Fruit fly (Drosophila melanogaster) whole organism, prepupa: ENCODE data around the gene ND-B14.5B.

Experiments
- Blimp-1 ChIP-seq: fragments of 200-800 bp; sonication (Bioruptor generic); optimal IDR thresholded peaks from 3 replicates; lab custom pipeline; 2017; ENCODE audit warnings: missing biosample characterization, missing genetic modification characterization, mild to moderate bottlenecking, moderate library complexity, missing genetic modification reagents
- CG10669 ChIP-seq: fragments of 200-800 bp; sonication (Bioruptor generic); optimal IDR thresholded peaks from 3 replicates; lab custom pipeline; 2018; ENCODE audit warnings: missing biosample characterization, mild to moderate bottlenecking, missing genetic modification characterization, moderate library complexity
- CG11902 ChIP-seq: fragments of 200-800 bp; sonication (Bioruptor generic); optimal IDR thresholded peaks from 3 replicates; lab custom pipeline; 2016; ENCODE audit warnings: missing biosample characterization, missing genetic modification characterization
- CG15336 ChIP-seq: fragments of 200-800 bp; sonication (Bioruptor generic); IDR thresholded peaks from 2 replicates; pipeline ENCODE4 v1.3.6; 2022; ENCODE audit warnings: missing biosample characterization, missing genetic modification characterization
- CG1621 ChIP-seq: fragments of 200-800 bp; sonication (Bioruptor generic); optimal IDR thresholded peaks from 3 replicates; lab custom pipeline; 2018; ENCODE audit warnings: missing biosample characterization, mild to moderate bottlenecking, missing genetic modification characterization
- CG3032 ChIP-seq: fragments of 200-800 bp; optimal IDR thresholded peaks from 2 replicates; lab custom pipeline; 2019; ENCODE audit warnings: missing biosample characterization, mild to moderate bottlenecking, missing genetic modification characterization, moderate library complexity
- CG31627 ChIP-seq: fragments of 200-800 bp; sonication (Bioruptor generic); optimal IDR thresholded peaks from 3 replicates; lab custom pipeline; 2016; ENCODE audit warnings: missing biosample characterization, missing genetic modification characterization
- CG34406 ChIP-seq: fragments of 200-800 bp; sonication (Bioruptor generic); optimal IDR thresholded peaks from 3 replicates; lab custom pipeline; 2016; ENCODE audit warnings: missing biosample characterization, missing genetic modification characterization
- CG3919 ChIP-seq: fragments of 200-800 bp; sonication (Bioruptor generic); optimal IDR thresholded peaks from 3 replicates; lab custom pipeline; 2016; ENCODE audit warnings: missing biosample characterization, missing genetic modification characterization
- CG4318 ChIP-seq: fragments of 200-800 bp; sonication (Bioruptor generic); optimal IDR thresholded peaks from 3 replicates; lab custom pipeline; 2017; ENCODE audit warnings: missing biosample characterization, mild to moderate bottlenecking, missing genetic modification characterization
- CG6276 ChIP-seq: fragments of 200-800 bp; sonication (Bioruptor generic); optimal IDR thresholded peaks from 2 replicates; lab custom pipeline; 2017; ENCODE audit warnings: missing biosample characterization, mild to moderate bottlenecking, missing genetic modification characterization
- CG6792 ChIP-seq: fragments of 200-800 bp; sonication (Bioruptor generic); optimal IDR thresholded peaks from 3 replicates; lab custom pipeline; 2016; ENCODE audit warnings: missing biosample characterization, missing genetic modification characterization
- CG6808 ChIP-seq: fragments of 200-800 bp; sonication (Bioruptor generic); optimal IDR thresholded peaks from 3 replicates; lab custom pipeline; 2017; ENCODE audit warnings: missing biosample characterization, missing genetic modification characterization, mild to moderate bottlenecking, moderate library complexity, missing genetic modification reagents
- CG6854 ChIP-seq: fragments of 200-800 bp; sonication (Bioruptor generic); optimal IDR thresholded peaks from 2 replicates; lab custom pipeline; 2017; ENCODE audit warnings: missing biosample characterization, mild to moderate bottlenecking, missing genetic modification characterization
- CG8319 ChIP-seq: fragments of 200-800 bp; sonication (Bioruptor generic); optimal IDR thresholded peaks from 3 replicates; lab custom pipeline; 2016; ENCODE audit warnings: missing biosample characterization, missing genetic modification characterization
- CG8632 ChIP-seq: fragments of 200-800 bp; sonication (Bioruptor generic); optimal IDR thresholded peaks from 3 replicates; lab custom pipeline; 2016; ENCODE audit warnings: missing biosample characterization, missing genetic modification characterization
- CG9139 ChIP-seq: fragments of 200-800 bp; sonication (Bioruptor generic); optimal IDR thresholded peaks from 3 replicates; lab custom pipeline; 2017; ENCODE audit warnings: missing biosample characterization, mild to moderate bottlenecking, missing genetic modification characterization
- Ets96B ChIP-seq: fragments of 200-800 bp; optimal IDR thresholded peaks from 2 replicates; lab custom pipeline; 2019; ENCODE audit warnings: missing biosample characterization, mild to moderate bottlenecking, missing genetic modification characterization, moderate library complexity
- Gug ChIP-seq: fragments of 200-800 bp; sonication (Bioruptor generic); IDR thresholded peaks from 2 replicates; pipeline ENCODE4 v1.3.6; 2022; ENCODE audit warnings: missing biosample characterization, missing genetic modification characterization
- Hr38 ChIP-seq: sonication (Bioruptor generic); optimal IDR thresholded peaks from 2 replicates; lab custom pipeline; 2016; ENCODE audit warnings: missing biosample characterization, missing genetic modification characterization
- Hr39 ChIP-seq: fragments of 200-800 bp; sonication (Bioruptor generic); optimal IDR thresholded peaks from 2 replicates; lab custom pipeline; 2016; ENCODE audit warnings: missing biosample characterization, missing genetic modification characterization
- Hr4 ChIP-seq: fragments of 200-800 bp; sonication (Bioruptor generic); optimal IDR thresholded peaks from 3 replicates; lab custom pipeline; 2016; ENCODE audit warnings: missing biosample characterization, missing genetic modification characterization
- Lpt ChIP-seq: fragments of 200-800 bp; sonication (Bioruptor generic); optimal IDR thresholded peaks from 3 replicates; lab custom pipeline; 2016; ENCODE audit warnings: missing biosample characterization, missing genetic modification characterization
- OdsH ChIP-seq: fragments of 200-800 bp; sonication (Bioruptor generic); optimal IDR thresholded peaks from 3 replicates; lab custom pipeline; 2016; ENCODE audit warnings: missing biosample characterization, missing genetic modification characterization
- Smox ChIP-seq: fragments of 200-800 bp; sonication (Bioruptor generic); optimal IDR thresholded peaks from 3 replicates; lab custom pipeline; 2016; ENCODE audit warnings: missing biosample characterization, missing genetic modification characterization
- Sox102F ChIP-seq: fragments of 200-800 bp; sonication (Bioruptor generic); optimal IDR thresholded peaks from 2 replicates; lab custom pipeline; 2016; ENCODE audit warnings: missing biosample characterization, mild to moderate bottlenecking, missing genetic modification characterization
- acj6 ChIP-seq: fragments of 200-800 bp; sonication (Bioruptor generic); optimal IDR thresholded peaks from 3 replicates; lab custom pipeline; 2016; ENCODE audit warnings: missing biosample characterization, missing genetic modification characterization
- cyc ChIP-seq: fragments of 200-800 bp; sonication (Bioruptor generic); optimal IDR thresholded peaks from 3 replicates; lab custom pipeline; 2016; ENCODE audit warnings: missing biosample characterization, missing genetic modification characterization
- dac ChIP-seq: fragments of 200-800 bp; sonication (Bioruptor generic); optimal IDR thresholded peaks from 2 replicates; lab custom pipeline; 2017; ENCODE audit warnings: missing biosample characterization, mild to moderate bottlenecking, missing genetic modification characterization
- lz ChIP-seq: fragments of 200-800 bp; sonication (Bioruptor generic); optimal IDR thresholded peaks from 3 replicates; lab custom pipeline; 2016; ENCODE audit warnings: missing biosample characterization, missing genetic modification characterization
- pdm3 ChIP-seq: fragments of 200-800 bp; sonication (Bioruptor generic); optimal IDR thresholded peaks from 3 replicates; lab custom pipeline; 2016; ENCODE audit warnings: missing biosample characterization, missing genetic modification characterization
- ss ChIP-seq, 2 experiments: fragments of 200-800 bp; sonication (Bioruptor generic); optimal IDR thresholded peaks; 2 replicates in 1 of 2; 3 replicates in 1 of 2; lab custom pipeline; 2017 to 2018; ENCODE audit warnings: mild to moderate bottlenecking in 2 of 2, missing biosample characterization in 2 of 2, missing genetic modification characterization in 2 of 2, moderate library complexity in 1 of 2
- vri ChIP-seq: fragments of 200-800 bp; sonication (Bioruptor generic); optimal IDR thresholded peaks from 3 replicates; lab custom pipeline; 2016; ENCODE audit warnings: missing biosample characterization, mild to moderate bottlenecking, missing genetic modification characterization

The ND-B14.5B gene

DNA sequence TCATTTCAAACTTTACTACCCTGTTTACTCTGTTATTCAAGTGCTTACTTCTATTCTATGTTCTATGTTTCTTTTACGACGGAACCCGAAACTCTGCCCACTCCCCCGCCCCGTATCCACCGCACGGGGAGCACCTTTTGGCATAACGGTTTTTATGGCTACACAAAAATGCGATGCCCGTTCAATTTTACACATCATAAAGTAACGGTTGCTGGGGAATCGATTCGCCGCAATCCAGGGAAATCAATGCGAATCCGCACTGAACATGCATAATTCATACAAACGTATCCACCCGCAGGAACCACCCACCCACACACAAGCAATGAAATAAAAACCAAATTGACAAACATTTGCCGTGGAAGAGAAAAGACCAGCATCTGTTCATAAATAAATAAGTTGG, 1.7 kb downstream of the ND-B14.5B start:
- TF ChIP-seq Gug (no peak), OdsH (GFP tag; lab: Kevin White, UChicago) (no peak), Hr38 (GFP tag; lab: Kevin White, UChicago) (no peak), CG6808 (GFP tag; lab: Kevin White, UChicago) (no peak), CG6276 (no peak), Ets96B (tag; lab: Kevin White, UChicago) (no peak), CG1621 (tag; lab: Kevin White, UChicago) (no peak), CG6792 (GFP tag; lab: Kevin White, UChicago) (no peak), acj6 (GFP tag; lab: Kevin White, UChicago) (no peak), Blimp-1 (GFP tag; lab: Kevin White, UChicago) (no peak), CG11902 (GFP tag; lab: Kevin White, UChicago) (no peak), Hr39 (no peak), Hr4 (GFP tag; lab: Kevin White, UChicago) (no peak)
- TF ChIP-seq, all 60 proteins: peak for 0

DNA sequence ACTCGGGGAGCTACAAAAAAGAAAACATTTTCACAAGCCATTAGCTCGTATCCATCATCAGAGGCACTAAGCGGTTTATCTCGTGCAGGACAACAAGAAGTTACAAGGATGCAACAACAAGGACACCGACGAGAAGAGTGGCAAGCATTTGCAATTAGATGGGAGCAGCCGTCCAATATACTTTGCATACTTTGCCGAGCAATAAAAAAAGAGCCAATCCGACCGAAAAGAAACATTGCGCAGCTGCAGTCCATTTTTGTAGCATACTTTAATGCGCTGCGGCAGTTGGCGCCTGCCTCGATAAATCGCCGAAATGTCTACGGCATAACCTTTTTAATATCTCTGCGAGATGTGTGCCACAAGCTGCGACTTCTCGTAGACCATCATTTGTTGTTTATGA, 14.0 kb downstream of the ND-B14.5B start:
- no peak for TF ChIP-seq Gug

DNA sequence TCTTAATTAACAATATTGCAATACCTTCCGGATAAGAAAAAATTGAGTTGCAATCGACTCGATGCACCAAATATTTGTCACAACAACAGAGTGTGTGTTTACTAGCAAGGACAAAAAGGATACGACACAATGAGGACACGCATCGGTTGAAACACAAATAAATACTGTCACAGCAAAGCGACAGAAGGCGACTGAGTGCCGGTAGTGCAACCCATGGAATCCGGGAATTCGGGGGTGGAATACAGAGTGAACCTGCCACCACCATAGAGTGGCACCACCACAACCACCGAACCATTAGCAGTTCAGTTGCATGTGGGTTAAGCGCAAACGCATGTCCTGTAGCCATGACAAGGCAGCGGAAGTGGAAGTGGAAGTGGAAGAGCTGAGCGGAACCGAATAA, 15.2 kb downstream of the ND-B14.5B start:
- TF ChIP-seq CG9139 (GFP tag; lab: Kevin White, UChicago) (no peak), pdm3 (no peak), Sox102F (GFP tag; lab: Kevin White, UChicago) (no peak), CG8632 (GFP tag; lab: Kevin White, UChicago) (no peak), CG31627 (GFP tag; lab: Kevin White, UChicago) (no peak), dac (no peak), CG15336 (GFP tag; lab: Robert Waterston, UW) (no peak), Smox (GFP tag; lab: Kevin White, UChicago) (no peak), vri (no peak), CG6854 (GFP tag; lab: Kevin White, UChicago) (no peak), Hr39 (no peak)
- TF ChIP-seq, all 60 proteins: peak for 0

DNA sequence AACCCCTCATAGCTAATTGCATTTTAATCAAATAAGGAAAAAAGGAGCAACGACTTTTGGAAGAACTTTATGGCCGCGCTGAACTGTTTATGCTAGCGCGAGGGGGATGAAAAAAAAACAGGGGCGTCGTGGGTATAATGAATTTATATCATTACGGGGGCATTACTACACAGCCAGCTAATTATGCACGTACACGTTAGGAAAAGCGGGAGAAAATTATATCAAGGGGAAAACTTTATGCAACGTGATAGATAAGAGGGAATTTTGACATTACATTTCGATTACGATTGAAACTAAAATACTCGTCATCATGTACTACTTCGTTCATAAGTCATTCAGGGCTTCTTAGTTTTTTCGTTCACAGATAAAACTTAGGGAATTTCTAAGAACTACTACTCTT, 17.3 kb downstream of the ND-B14.5B start, which contains the start of gene CG15403:
Gene CG15403 (plus strand): TSS at position 301 of the 400 bp plus-strand sequence.
- TF ChIP-seq CG6808 (GFP tag; lab: Kevin White, UChicago), result no peak
- no peak for TF ChIP-seq CG4318

DNA sequence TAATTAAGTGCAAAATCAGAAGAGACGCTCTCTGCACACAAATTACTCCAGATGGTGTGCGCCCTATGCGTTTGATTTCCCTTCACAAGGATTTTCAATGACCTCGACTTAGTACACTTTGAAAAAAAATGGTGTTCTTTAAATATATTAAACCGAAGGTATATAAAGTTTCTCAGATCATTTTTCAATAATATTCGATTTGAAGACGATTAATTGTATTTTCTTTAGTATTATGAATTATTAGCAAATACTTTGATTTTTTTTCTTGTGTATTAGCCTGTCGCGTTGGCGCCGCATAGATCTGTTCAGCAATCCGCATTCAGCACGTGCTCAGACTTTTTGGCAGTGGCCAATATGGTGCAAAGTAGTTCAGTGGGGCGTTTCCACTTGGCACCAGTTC, 17.8 kb downstream of the ND-B14.5B start:
- no peak for TF ChIP-seq CG8319 (GFP tag; lab: Kevin White, UChicago)
- no peak for TF ChIP-seq OdsH (GFP tag; lab: Kevin White, UChicago)
- TF ChIP-seq CG3032 (tag; lab: Kevin White, UChicago), result no peak
- TF ChIP-seq Sox102F (GFP tag; lab: Kevin White, UChicago), result no peak
- no peak for TF ChIP-seq CG8632 (GFP tag; lab: Kevin White, UChicago)
- TF ChIP-seq Lpt (GFP tag; lab: Kevin White, UChicago), result no peak
- no peak for TF ChIP-seq vri
- no peak for TF ChIP-seq acj6 (GFP tag; lab: Kevin White, UChicago)
- TF ChIP-seq ss (GFP tag; optimal IDR thresholded peaks at IDR 0.05; lab: Kevin White, UChicago), result no peak
- TF ChIP-seq Ets96B (tag; lab: Kevin White, UChicago), result no peak
- no peak for TF ChIP-seq CG1621 (tag; lab: Kevin White, UChicago)
- no peak for TF ChIP-seq cyc (GFP tag; lab: Kevin White, UChicago)
- TF ChIP-seq lz (GFP tag; lab: Kevin White, UChicago), result no peak
- no peak for TF ChIP-seq CG6808 (GFP tag; lab: Kevin White, UChicago)
- no peak for TF ChIP-seq CG10669 (GFP tag; lab: Kevin White, UChicago)
- no peak for TF ChIP-seq CG34406
- no peak for TF ChIP-seq Smox (GFP tag; lab: Kevin White, UChicago)
- TF ChIP-seq CG3919 (GFP tag; lab: Kevin White, UChicago), result no peak
